Fruit fly (Drosophila melanogaster): ENCODE data around the gene CG31872.

CG31872 gene

DNA sequence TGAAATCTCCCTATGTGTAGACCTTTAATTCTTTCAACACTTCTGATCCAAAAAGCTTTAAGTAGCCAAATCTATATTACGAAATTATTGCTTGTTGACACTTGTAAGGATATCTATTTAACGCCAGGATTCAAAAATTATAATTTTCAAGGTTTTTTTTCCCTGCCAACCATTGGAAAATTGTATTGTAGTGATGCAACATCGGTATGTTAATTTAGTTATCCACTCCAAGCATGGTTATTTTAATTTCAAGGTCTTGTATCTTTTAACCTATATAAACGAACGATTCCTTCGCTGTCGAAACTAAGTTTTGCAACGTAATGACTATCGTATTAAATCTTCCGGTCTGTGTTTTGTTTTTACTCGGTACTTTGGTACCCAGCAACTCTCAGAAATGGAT lies 6.4 kb downstream of the CG31872 start, which contains the start of gene CG17097:
TSS of gene CG17097 (plus strand) at position 301 of the 400 bp plus-strand sequence.
- TF ChIP-seq Dll (optimal IDR thresholded peaks at IDR 0.05) = no peak

DNA sequence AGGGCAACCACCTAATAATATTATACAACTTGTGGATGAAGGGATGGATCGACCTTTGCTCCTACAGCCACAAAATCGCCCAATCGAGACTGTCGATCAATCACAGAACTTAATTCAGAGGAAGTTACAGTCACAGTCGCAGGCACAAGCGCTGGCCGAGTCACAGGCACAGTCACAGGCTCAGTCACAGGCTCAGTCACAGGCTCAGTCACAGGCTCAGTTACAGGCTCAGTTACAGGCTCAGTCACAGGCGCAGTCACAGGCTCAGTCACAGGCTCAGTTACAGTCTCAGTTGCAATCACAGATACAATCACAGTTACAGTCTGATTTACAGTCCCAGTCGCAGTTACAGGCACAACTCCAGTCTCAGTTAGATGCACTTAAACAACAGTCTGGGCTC lies 7.0 kb downstream of the CG31872 start:
- TF ChIP-seq psq (optimal IDR thresholded peaks at IDR 0.05) = no peak
- no peak for TF ChIP-seq pan (optimal IDR thresholded peaks at IDR 0.05)

dm6 chr2L:10647720-10648349 lies 8.1 kb downstream of the CG31872 start:
- TF ChIP-seq usp (GFP tag; optimal IDR thresholded peaks at IDR 0.05) (no peak), EcR (GFP tag; optimal IDR thresholded peaks at IDR 0.05) (no peak), CG8478 (optimal IDR thresholded peaks at IDR 0.05) (no peak), pan (optimal IDR thresholded peaks at IDR 0.05) (no peak), psq (optimal IDR thresholded peaks at IDR 0.05) (no peak), Dll (optimal IDR thresholded peaks at IDR 0.05) (no peak)

DNA sequence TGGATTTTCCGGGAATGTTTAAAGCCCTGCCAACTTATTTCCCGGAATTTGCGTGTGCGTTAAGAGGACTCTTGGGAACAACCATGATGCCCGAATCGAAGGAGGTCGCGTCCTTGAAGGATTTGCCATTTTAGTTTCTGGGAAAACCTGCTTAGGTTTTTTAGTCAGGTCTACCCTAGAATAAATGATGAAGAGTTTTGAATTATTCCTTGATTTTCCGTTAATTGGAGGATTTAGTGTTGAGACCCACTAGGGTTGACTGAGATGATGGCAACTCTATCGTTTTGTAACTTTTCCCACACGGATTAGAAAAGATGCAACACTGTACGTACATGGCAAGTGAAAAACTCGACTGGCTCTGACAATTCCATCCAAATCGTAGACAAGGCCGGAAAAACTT lies 11.6 kb downstream of the CG31872 start, which contains the start of gene dbf:
TSS of gene dbf (plus strand) at position 301 of the 400 bp plus-strand sequence.
- no peak for TF ChIP-seq psq (optimal IDR thresholded peaks at IDR 0.05)
- TF ChIP-seq pan (optimal IDR thresholded peaks at IDR 0.05) = no peak
- no peak for TF ChIP-seq CG8478 (optimal IDR thresholded peaks at IDR 0.05)
- TF ChIP-seq usp (GFP tag; optimal IDR thresholded peaks at IDR 0.05) = no peak
- no peak for TF ChIP-seq EcR (GFP tag; optimal IDR thresholded peaks at IDR 0.05)
- no peak for TF ChIP-seq Dll (optimal IDR thresholded peaks at IDR 0.05)

DNA sequence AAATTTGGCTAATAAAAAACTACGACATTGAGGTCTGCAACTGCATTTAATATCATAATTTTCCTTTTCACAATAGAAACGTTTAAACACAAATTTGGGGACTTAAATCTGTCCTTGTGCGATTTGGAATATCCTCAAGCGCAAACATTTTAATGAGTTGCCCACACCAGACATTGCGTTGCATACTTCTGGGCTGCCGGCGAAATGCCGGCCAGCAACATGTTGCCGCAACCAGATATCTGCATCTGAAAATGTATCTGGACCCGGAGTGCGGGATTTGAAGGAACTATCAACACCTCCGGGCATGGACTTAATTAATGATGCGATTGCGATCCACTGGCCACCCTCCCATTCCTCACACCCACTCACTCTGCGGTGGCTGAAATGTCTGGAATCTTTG lies 14.8 kb downstream of the CG31872 start:
- no peak for TF ChIP-seq CG8478 (optimal IDR thresholded peaks at IDR 0.05)
- TF ChIP-seq pan (optimal IDR thresholded peaks at IDR 0.05) = no peak
- no peak for TF ChIP-seq usp (GFP tag; optimal IDR thresholded peaks at IDR 0.05)
- TF ChIP-seq EcR (GFP tag; optimal IDR thresholded peaks at IDR 0.05) = no peak
- no peak for TF ChIP-seq psq (optimal IDR thresholded peaks at IDR 0.05)
- no peak for TF ChIP-seq Dll (optimal IDR thresholded peaks at IDR 0.05)

dm6 chr2L:10657981-10658380 lies 18.2 kb downstream of the CG31872 start, which contains the start of gene CG45690:
Gene CG45690 (plus strand): TSS chr2L:10658281.
- TF ChIP-seq CG8478 (optimal IDR thresholded peaks at IDR 0.05) (no peak), EcR (GFP tag; optimal IDR thresholded peaks at IDR 0.05) (no peak), usp (GFP tag; optimal IDR thresholded peaks at IDR 0.05) (no peak), Dll (optimal IDR thresholded peaks at IDR 0.05) (no peak), pan (optimal IDR thresholded peaks at IDR 0.05) (no peak)

DNA sequence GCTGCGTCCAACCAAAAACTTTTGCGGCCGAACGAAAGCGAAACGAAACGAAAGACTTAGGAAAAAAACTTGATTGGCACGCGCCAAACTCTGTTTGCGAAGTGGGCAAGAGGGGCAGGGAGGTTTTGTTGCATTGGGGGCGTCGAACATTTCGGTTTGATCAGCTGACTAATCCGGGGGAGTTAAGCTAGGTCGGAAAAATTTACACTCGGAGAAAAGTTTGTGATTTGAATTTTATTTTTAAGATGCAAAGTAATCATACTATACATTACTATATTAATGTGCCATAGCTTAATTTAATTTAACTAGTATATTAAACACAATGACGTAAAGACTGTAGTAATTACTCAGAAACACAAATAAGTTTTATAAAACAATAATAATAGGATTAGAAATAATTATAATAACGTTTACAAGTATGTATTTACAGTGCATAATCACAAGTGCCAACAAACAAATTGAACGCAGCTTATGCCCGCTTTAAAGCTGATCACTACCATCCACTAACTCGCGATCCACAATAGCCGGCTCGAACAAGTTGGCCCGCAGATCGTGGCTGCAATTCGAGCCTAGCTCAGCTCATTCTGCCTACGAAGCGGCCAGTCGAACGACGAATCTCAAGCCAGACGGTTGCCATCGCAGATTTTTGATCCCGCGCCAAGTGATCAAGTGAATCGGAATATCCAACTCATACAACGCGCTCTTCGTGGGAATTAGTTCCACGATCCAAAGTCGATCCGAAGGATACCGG lies 21.9 kb downstream of the CG31872 start, which contains the start of gene CG31871:
TSS of gene CG31871 (plus strand) at position 592 of the 751 bp plus-strand sequence.
- TF ChIP-seq usp (GFP tag; optimal IDR thresholded peaks at IDR 0.05) (no peak), CG8478 (optimal IDR thresholded peaks at IDR 0.05) (no peak), EcR (GFP tag; optimal IDR thresholded peaks at IDR 0.05) (no peak), Dll (optimal IDR thresholded peaks at IDR 0.05) (no peak), pan (optimal IDR thresholded peaks at IDR 0.05) (no peak), psq (optimal IDR thresholded peaks at IDR 0.05) (no peak)

- TF ChIP-seq EcR (GFP tag; optimal IDR thresholded peaks at IDR 0.05) (no peak), usp (GFP tag; optimal IDR thresholded peaks at IDR 0.05) (no peak), CG8478 (optimal IDR thresholded peaks at IDR 0.05) (no peak), pan (optimal IDR thresholded peaks at IDR 0.05) (no peak)
Measured at dm6 chr2L:10665603-10666002, 25.9 kb downstream of the CG31872 start.

DNA sequence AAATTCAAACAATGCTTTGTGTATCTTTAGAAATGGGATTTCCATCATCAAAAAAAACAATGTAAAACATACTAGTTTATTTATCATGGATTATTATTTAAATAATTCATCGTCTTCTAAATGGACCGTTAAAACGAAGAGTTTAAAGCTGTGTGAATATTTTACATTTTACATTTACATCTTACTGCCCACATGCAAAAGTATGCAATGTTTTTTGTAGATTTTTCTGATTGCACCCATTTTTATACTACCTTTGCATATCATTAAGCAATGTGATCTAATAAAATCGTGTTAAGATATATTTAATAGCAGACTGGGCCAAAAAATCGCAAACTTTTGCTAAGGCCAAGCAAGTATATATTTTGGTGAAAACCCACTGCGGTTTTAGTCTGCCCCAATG lies 31.8 kb downstream of the CG31872 start:
- TF ChIP-seq Dll (optimal IDR thresholded peaks at IDR 0.05) (no peak), EcR (GFP tag; optimal IDR thresholded peaks at IDR 0.05) (no peak), CG8478 (optimal IDR thresholded peaks at IDR 0.05) (no peak), pan (optimal IDR thresholded peaks at IDR 0.05) (no peak), usp (GFP tag; optimal IDR thresholded peaks at IDR 0.05) (no peak), psq (optimal IDR thresholded peaks at IDR 0.05) (no peak)

DNA sequence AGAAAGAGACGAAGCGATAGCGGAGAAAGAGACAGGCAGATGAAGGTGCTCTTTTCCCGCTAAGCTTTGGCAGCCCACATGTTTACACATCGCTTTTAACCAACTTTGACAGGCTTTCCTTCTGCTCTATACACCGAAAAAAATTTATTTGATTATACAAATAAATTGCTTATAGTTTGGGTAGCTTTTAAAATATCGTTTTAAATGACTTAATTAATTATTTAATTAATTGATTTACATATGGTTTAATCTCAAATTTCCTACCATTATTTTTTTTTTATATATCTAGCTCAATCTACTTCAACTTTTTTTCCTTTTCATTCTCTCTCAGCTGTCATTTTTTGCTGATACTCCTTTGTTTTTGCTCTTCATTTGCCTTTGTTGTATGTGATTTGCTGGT lies 33.3 kb downstream of the CG31872 start:
- TF ChIP-seq psq (optimal IDR thresholded peaks at IDR 0.05) (no peak), CG8478 (optimal IDR thresholded peaks at IDR 0.05) (no peak), usp (GFP tag; optimal IDR thresholded peaks at IDR 0.05) (no peak), EcR (GFP tag; optimal IDR thresholded peaks at IDR 0.05) (no peak), pan (optimal IDR thresholded peaks at IDR 0.05) (no peak), Dll (optimal IDR thresholded peaks at IDR 0.05) (no peak)

DNA sequence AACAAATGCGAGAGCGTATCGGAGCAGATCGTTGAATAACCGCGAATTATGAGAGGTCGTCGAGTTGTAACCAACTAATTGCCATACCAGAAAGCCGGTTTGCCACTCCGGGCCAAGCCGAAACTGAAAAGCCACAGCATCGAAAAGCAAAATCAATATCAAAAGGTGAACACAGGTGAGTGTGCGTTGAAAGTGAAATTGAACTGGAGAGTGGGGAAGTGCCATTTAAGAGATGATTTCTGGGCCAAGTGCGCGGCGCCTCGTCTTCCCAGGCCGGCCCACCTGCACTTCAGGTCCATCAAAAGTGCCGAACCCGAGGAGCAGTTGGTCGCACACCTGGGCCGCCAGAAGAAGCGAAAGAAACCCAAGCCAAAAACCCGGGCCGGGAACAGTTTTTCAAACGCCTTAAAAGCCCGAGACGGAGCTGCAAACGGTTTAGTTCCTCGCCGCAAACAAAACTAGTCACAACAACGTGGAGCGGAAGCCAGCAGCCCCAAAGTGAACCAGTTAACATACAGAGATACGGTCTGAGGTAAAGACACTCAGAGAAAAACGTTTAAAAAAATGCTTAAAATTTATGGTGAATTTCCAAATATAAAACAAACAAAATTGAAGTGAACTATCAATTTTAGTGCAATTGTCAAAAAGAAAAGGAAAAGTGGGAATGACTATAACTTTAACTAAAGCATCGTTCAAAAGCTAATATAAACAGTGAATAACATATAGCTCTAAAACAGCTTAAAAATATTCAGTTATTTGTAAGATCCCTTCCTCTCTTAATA lies 37.4 kb downstream of the CG31872 start, which contains the start of gene CG17104:
TSS of gene CG17104 (plus strand) at position 266 of the 782 bp plus-strand sequence.
- TF ChIP-seq pan (optimal IDR thresholded peaks at IDR 0.05) = no peak
- no peak for TF ChIP-seq EcR (GFP tag; optimal IDR thresholded peaks at IDR 0.05)

DNA sequence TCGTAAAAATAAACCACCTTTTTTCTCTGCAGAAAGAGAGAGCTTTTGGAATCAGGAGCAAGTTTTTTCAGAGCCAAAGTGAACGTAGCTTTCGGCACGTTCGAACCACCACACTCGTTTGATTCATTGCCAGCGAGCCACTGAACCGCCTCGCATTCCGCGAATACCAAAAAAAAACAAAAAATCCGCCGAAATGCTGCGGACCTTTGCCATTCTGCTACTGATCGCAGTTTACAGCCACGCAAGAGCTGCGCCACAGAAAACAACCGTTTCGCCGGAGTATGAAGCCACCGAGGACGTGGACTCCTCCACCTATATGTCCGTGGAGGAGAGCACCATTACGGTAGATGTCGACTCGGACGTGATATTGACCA lies 38.0 kb downstream of the CG31872 start:
- no peak for TF ChIP-seq pan (optimal IDR thresholded peaks at IDR 0.05)
- TF ChIP-seq usp (GFP tag; optimal IDR thresholded peaks at IDR 0.05) = no peak
- TF ChIP-seq Dll (optimal IDR thresholded peaks at IDR 0.05) = no peak
- TF ChIP-seq EcR (GFP tag; optimal IDR thresholded peaks at IDR 0.05) = no peak
- TF ChIP-seq psq (optimal IDR thresholded peaks at IDR 0.05) = no peak
- no peak for TF ChIP-seq CG8478 (optimal IDR thresholded peaks at IDR 0.05)

Measured in whole organism.